Worm (Caenorhabditis elegans) whole organism, L1 larva: ENCODE measurements around the gene nfu-1.

Experiments
- blmp-1 ChIP-seq: fragments of 150-350 bp; optimal IDR thresholded peaks from 2 replicates; lab custom pipeline; 2014; ENCODE audit warnings: missing biosample characterization, missing genetic modification characterization
- hlh-4 ChIP-seq: sonication (generic microtip); optimal IDR thresholded peaks from 2 replicates; lab custom pipeline; 2016; ENCODE audit warnings: mild to moderate bottlenecking, missing genetic modification characterization, missing compliant biosample characterization
- lin-15B ChIP-seq: fragments of 150-350 bp; sonication (generic microtip); optimal IDR thresholded peaks from 3 replicates; lab custom pipeline; 2014; ENCODE audit warnings: missing biosample characterization, missing genetic modification characterization
- unc-62 ChIP-seq: fragments of 150-350 bp; optimal IDR thresholded peaks from 2 replicates; lab custom pipeline; 2014; ENCODE audit warnings: missing biosample characterization, missing genetic modification reagents, missing genetic modification characterization
- unc-86 ChIP-seq: sonication (generic microtip); optimal IDR thresholded peaks from 2 replicates; lab custom pipeline; 2016; ENCODE audit warnings: missing genetic modification characterization, missing compliant biosample characterization

DNA sequence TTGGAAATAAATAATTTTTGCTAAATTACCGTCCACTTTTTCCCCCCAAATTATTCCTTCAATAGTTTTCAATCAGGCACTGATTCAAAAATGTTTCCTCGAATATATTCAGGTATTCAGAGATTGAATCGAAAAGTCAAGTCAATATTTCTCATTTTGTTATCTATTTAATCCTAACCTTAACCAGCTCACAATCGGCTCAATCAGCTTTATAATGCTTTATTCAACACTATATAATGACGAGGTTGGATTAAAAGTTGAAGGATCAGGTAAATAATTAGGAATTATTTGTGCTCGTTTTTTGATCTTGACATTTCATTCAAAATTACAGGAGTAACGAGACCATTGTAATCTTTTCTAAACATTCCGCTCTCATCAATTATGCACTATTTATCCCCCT, 43.3 kb downstream of the nfu-1 start:
- TF ChIP-seq unc-62 (no peak), hlh-4 (tag; lab: Kevin White, UChicago) (no peak), blmp-1 (tag; lab: Kevin White, UChicago) (no peak), lin-15B (no peak), unc-86 (tag; lab: Kevin White, UChicago) (no peak)
